Fruit fly (Drosophila melanogaster) whole organism, embryonic: ENCODE data around the gene RpL36.
A peak's percentile ranks its signal among the peaks of the same experiment; 100 is the strongest.

Experiments used
- ATbp ChIP-seq: fragments of 200-800 bp; sonication (Bioruptor generic); optimal IDR thresholded peaks from 2 replicates; lab custom pipeline; 2017; ENCODE audit warnings: missing biosample characterization, mild to moderate bottlenecking, missing genetic modification characterization, missing genetic modification reagents
- Asciz ChIP-seq: fragments of 200-800 bp; sonication (Bioruptor generic); optimal IDR thresholded peaks from 2 replicates; lab custom pipeline; 2017; ENCODE audit warnings: missing biosample characterization, mild to moderate bottlenecking, missing genetic modification characterization, missing genetic modification reagents
- CG11723 ChIP-seq: fragments of 200-800 bp; sonication (Bioruptor generic); optimal IDR thresholded peaks from 2 replicates; lab custom pipeline; 2017; ENCODE audit warnings: missing biosample characterization, mild to moderate bottlenecking, missing genetic modification characterization
- CG12104 ChIP-seq: fragments of 200-800 bp; sonication (Bioruptor generic); optimal IDR thresholded peaks from 3 replicates; lab custom pipeline; 2016; ENCODE audit warnings: missing biosample characterization, missing genetic modification characterization
- CG13894 ChIP-seq: fragments of 200-800 bp; sonication (Bioruptor generic); optimal IDR thresholded peaks from 3 replicates; lab custom pipeline; 2018; ENCODE audit warnings: missing biosample characterization, mild to moderate bottlenecking, missing genetic modification characterization, moderate library complexity
- CG14050 ChIP-seq: fragments of 200-800 bp; sonication (Bioruptor generic); IDR thresholded peaks from 3 replicates; pipeline ENCODE4 v1.3.6; 2022; ENCODE audit warnings: missing biosample characterization, missing genetic modification characterization
- CG15073 ChIP-seq: fragments of 200-800 bp; sonication (Bioruptor generic); optimal IDR thresholded peaks from 2 replicates; lab custom pipeline; 2016; ENCODE audit warnings: missing biosample characterization, missing genetic modification characterization
- CG15514 ChIP-seq: fragments of 200-800 bp; sonication (Bioruptor generic); optimal IDR thresholded peaks from 3 replicates; lab custom pipeline; 2017; ENCODE audit warnings: missing biosample characterization, missing genetic modification characterization, mild to moderate bottlenecking, moderate library complexity, missing genetic modification reagents
- CG15696 ChIP-seq: fragments of 200-800 bp; sonication (Bioruptor generic); optimal IDR thresholded peaks from 2 replicates; lab custom pipeline; 2019; ENCODE audit warnings: missing biosample characterization, mild to moderate bottlenecking, missing genetic modification characterization, moderate library complexity
- CG17359 ChIP-seq: fragments of 200-800 bp; sonication (Bioruptor generic); optimal IDR thresholded peaks from 3 replicates; lab custom pipeline; 2018; ENCODE audit warnings: missing biosample characterization, mild to moderate bottlenecking, missing genetic modification characterization, moderate library complexity
- CG18764 ChIP-seq: fragments of 200-800 bp; sonication (Bioruptor generic); optimal IDR thresholded peaks from 3 replicates; lab custom pipeline; 2016; ENCODE audit warnings: missing biosample characterization, missing genetic modification characterization
- CG2199 ChIP-seq: fragments of 200-800 bp; sonication (Bioruptor generic); IDR thresholded peaks from 3 replicates; pipeline ENCODE4 v1.3.6; 2022; ENCODE audit warnings: missing biosample characterization, missing genetic modification characterization
- CG2889 ChIP-seq: fragments of 200-800 bp; sonication (Bioruptor generic); IDR thresholded peaks from 3 replicates; pipeline ENCODE4 v1.3.6; 2022; ENCODE audit warnings: missing biosample characterization, missing genetic modification characterization
- CG30020 ChIP-seq: fragments of 200-800 bp; optimal IDR thresholded peaks from 2 replicates; lab custom pipeline; 2019; ENCODE audit warnings: missing biosample characterization, mild to moderate bottlenecking, missing genetic modification characterization, moderate library complexity
- CG30431 ChIP-seq: fragments of 200-800 bp; sonication (Bioruptor generic); optimal IDR thresholded peaks from 2 replicates; lab custom pipeline; 2017; ENCODE audit warnings: missing biosample characterization, missing genetic modification characterization
- CG3281 ChIP-seq: fragments of 200-800 bp; sonication (Bioruptor generic); optimal IDR thresholded peaks from 3 replicates; lab custom pipeline; 2017; ENCODE audit warnings: missing biosample characterization, mild to moderate bottlenecking, missing genetic modification characterization
- CG33213 ChIP-seq: fragments of 200-800 bp; sonication (Bioruptor generic); optimal IDR thresholded peaks from 3 replicates; lab custom pipeline; 2016; ENCODE audit warnings: missing biosample characterization, missing genetic modification characterization
- CG4404 ChIP-seq: fragments of 200-800 bp; sonication (Bioruptor generic); IDR thresholded peaks from 2 replicates; pipeline ENCODE4 v1.3.6; 2022; ENCODE audit warnings: missing biosample characterization, missing genetic modification characterization
- CG6254 ChIP-seq: fragments of 200-800 bp; sonication (Bioruptor generic); optimal IDR thresholded peaks from 3 replicates; lab custom pipeline; 2017; ENCODE audit warnings: mild to moderate bottlenecking, missing biosample characterization, missing genetic modification reagents, missing genetic modification characterization
- CG6272 ChIP-seq: fragments of 200-800 bp; sonication (Bioruptor generic); IDR thresholded peaks from 2 replicates; pipeline ENCODE4 v1.3.6; 2022; ENCODE audit warnings: missing biosample characterization, missing genetic modification characterization
- CG7271 ChIP-seq: fragments of 200-800 bp; sonication (Bioruptor generic); optimal IDR thresholded peaks from 2 replicates; lab custom pipeline; 2018; ENCODE audit warnings: missing biosample characterization, mild to moderate bottlenecking, missing genetic modification characterization, moderate library complexity
- CG9609 ChIP-seq: fragments of 200-800 bp; sonication (Bioruptor generic); optimal IDR thresholded peaks from 3 replicates; lab custom pipeline; 2016; ENCODE audit warnings: missing biosample characterization, missing genetic modification characterization
- CTCF ChIP-seq: fragments of 200-800 bp; sonication (Bioruptor generic); optimal IDR thresholded peaks from 2 replicates; lab custom pipeline; 2017; ENCODE audit warnings: missing biosample characterization, mild to moderate bottlenecking, missing genetic modification characterization, moderate library complexity
- CoRest ChIP-seq: fragments of 200-800 bp; sonication (Bioruptor generic); optimal IDR thresholded peaks from 3 replicates; lab custom pipeline; 2018; ENCODE audit warnings: missing biosample characterization, mild to moderate bottlenecking, missing genetic modification characterization, moderate library complexity
- Dref ChIP-seq: fragments of 200-800 bp; sonication (Bioruptor generic); IDR thresholded peaks from 2 replicates; pipeline ENCODE4 v1.3.6; 2022; ENCODE audit warnings: missing biosample characterization, missing genetic modification characterization
- Gsc ChIP-seq: fragments of 200-800 bp; sonication (Bioruptor generic); IDR thresholded peaks from 2 replicates; pipeline ENCODE4 v1.3.6; 2022; ENCODE audit warnings: missing biosample characterization, missing genetic modification characterization
- Hr51 ChIP-seq, 2 experiments: fragments of 200-800 bp; sonication (Bioruptor generic); optimal IDR thresholded peaks; 2 replicates in 1 of 2; 3 replicates in 1 of 2; lab custom pipeline; 2016 to 2018; ENCODE audit warnings: missing biosample characterization in 2 of 2, missing genetic modification characterization in 2 of 2, mild to moderate bottlenecking in 1 of 2, moderate library complexity in 1 of 2
- MESR4 ChIP-seq: fragments of 200-800 bp; sonication (Bioruptor generic); optimal IDR thresholded peaks from 2 replicates; lab custom pipeline; 2018; ENCODE audit warnings: missing biosample characterization, mild to moderate bottlenecking, missing genetic modification characterization, moderate library complexity
- Mad ChIP-seq: fragments of 200-800 bp; sonication (Bioruptor generic); optimal IDR thresholded peaks from 2 replicates; lab custom pipeline; 2016; ENCODE audit warnings: missing biosample characterization, missing genetic modification characterization
- Myb ChIP-seq: fragments of 200-800 bp; sonication (Bioruptor generic); optimal IDR thresholded peaks from 2 replicates; lab custom pipeline; 2016; ENCODE audit warnings: missing biosample characterization, missing genetic modification characterization
- Nf-YB ChIP-seq: fragments of 200-800 bp; sonication (Bioruptor generic); optimal IDR thresholded peaks from 3 replicates; lab custom pipeline; 2019; ENCODE audit warnings: missing biosample characterization, mild to moderate bottlenecking, missing genetic modification characterization, moderate library complexity
- Ptx1 ChIP-seq: fragments of 200-800 bp; sonication (Bioruptor generic); IDR thresholded peaks from 2 replicates; pipeline ENCODE4 v1.3.6; 2022; ENCODE audit warnings: missing biosample characterization, missing genetic modification characterization
- Ravus ChIP-seq: fragments of 200-800 bp; sonication (Bioruptor generic); IDR thresholded peaks from 2 replicates; pipeline ENCODE4 v1.3.6; 2022; ENCODE audit warnings: missing biosample characterization, missing genetic modification characterization
- Scr ChIP-seq: fragments of 200-800 bp; sonication (Bioruptor generic); IDR thresholded peaks from 2 replicates; pipeline ENCODE4 v1.3.6; 2022; ENCODE audit warnings: missing biosample characterization, missing genetic modification characterization; ENCODE audit not compliant: partially characterized antibody
- Six4 ChIP-seq: fragments of 200-800 bp; sonication (Bioruptor generic); optimal IDR thresholded peaks from 2 replicates; lab custom pipeline; 2016; ENCODE audit warnings: missing biosample characterization, missing genetic modification characterization
- Sry-β ChIP-seq: fragments of 200-800 bp; sonication (Bioruptor generic); optimal IDR thresholded peaks from 2 replicates; lab custom pipeline; 2018; ENCODE audit warnings: missing biosample characterization, mild to moderate bottlenecking, missing genetic modification characterization, moderate library complexity
- YL-1 ChIP-seq: fragments of 200-800 bp; sonication (Bioruptor generic); optimal IDR thresholded peaks from 3 replicates; lab custom pipeline; 2017; ENCODE audit warnings: missing biosample characterization, mild to moderate bottlenecking, missing genetic modification characterization
- ci ChIP-seq: fragments of 200-800 bp; sonication (Bioruptor generic); IDR thresholded peaks from 3 replicates; pipeline ENCODE4 v1.3.6; 2022; ENCODE audit warnings: missing biosample characterization, missing genetic modification characterization
- eyg ChIP-seq: fragments of 200-800 bp; sonication (Bioruptor generic); optimal IDR thresholded peaks from 3 replicates; lab custom pipeline; 2016; ENCODE audit warnings: missing biosample characterization, missing genetic modification characterization
- hbn ChIP-seq: fragments of 200-800 bp; sonication (Bioruptor generic); IDR thresholded peaks from 2 replicates; pipeline ENCODE4 v1.3.6; 2022; ENCODE audit warnings: missing biosample characterization, missing genetic modification characterization; ENCODE audit not compliant: partially characterized antibody
- lab ChIP-seq: fragments of 200-800 bp; sonication (Bioruptor generic); optimal IDR thresholded peaks from 3 replicates; lab custom pipeline; 2017; ENCODE audit warnings: missing biosample characterization, missing genetic modification characterization, mild to moderate bottlenecking, moderate library complexity, missing genetic modification reagents
- luna ChIP-seq: fragments of 200-800 bp; sonication (Bioruptor generic); optimal IDR thresholded peaks from 2 replicates; lab custom pipeline; 2016; ENCODE audit warnings: missing biosample characterization, missing genetic modification characterization
- otp ChIP-seq: fragments of 200-800 bp; sonication (Bioruptor generic); IDR thresholded peaks from 3 replicates; pipeline ENCODE4, ENCODE4 v1.3.6; 2022; ENCODE audit warnings: missing biosample characterization, missing genetic modification characterization
- pfk ChIP-seq: fragments of 200-800 bp; sonication (Bioruptor generic); optimal IDR thresholded peaks from 2 replicates; lab custom pipeline; 2018; ENCODE audit warnings: missing biosample characterization, mild to moderate bottlenecking, missing genetic modification characterization, moderate library complexity
- ro ChIP-seq: fragments of 200-800 bp; sonication (Bioruptor generic); IDR thresholded peaks from 2 replicates; pipeline ENCODE4 v1.3.6; 2022; ENCODE audit warnings: missing biosample characterization, missing genetic modification characterization
- run ChIP-seq: fragments of 200-800 bp; sonication (Bioruptor generic); optimal IDR thresholded peaks from 3 replicates; lab custom pipeline; 2018; ENCODE audit warnings: missing biosample characterization, mild to moderate bottlenecking, missing genetic modification characterization
- sd ChIP-seq: fragments of 200-800 bp; sonication (Bioruptor generic); optimal IDR thresholded peaks from 3 replicates; lab custom pipeline; 2018; ENCODE audit warnings: missing biosample characterization, mild to moderate bottlenecking, missing genetic modification characterization, moderate library complexity
- so ChIP-seq: fragments of 200-800 bp; sonication (Bioruptor generic); IDR thresholded peaks from 3 replicates; pipeline ENCODE4 v1.3.6; 2022; ENCODE audit warnings: missing biosample characterization, missing genetic modification characterization
- tio ChIP-seq: fragments of 200-800 bp; sonication (Bioruptor generic); optimal IDR thresholded peaks from 2 replicates; lab custom pipeline; 2017; ENCODE audit warnings: missing biosample characterization, missing genetic modification characterization, inconsistent platforms
- unpg ChIP-seq: fragments of 200-800 bp; sonication (Bioruptor generic); optimal IDR thresholded peaks from 3 replicates; lab custom pipeline; 2018; ENCODE audit warnings: missing biosample characterization, mild to moderate bottlenecking, missing genetic modification characterization, moderate library complexity
- z ChIP-seq: fragments of 200-800 bp; sonication (Bioruptor generic); IDR thresholded peaks from 3 replicates; pipeline ENCODE4 v1.3.6; 2022; ENCODE audit warnings: missing biosample characterization, missing genetic modification characterization
- zen ChIP-seq: fragments of 200-800 bp; sonication (Bioruptor generic); optimal IDR thresholded peaks from 3 replicates; lab custom pipeline; 2018; ENCODE audit warnings: missing biosample characterization, mild to moderate bottlenecking, missing genetic modification characterization, moderate library complexity

Gene RpL36

DNA sequence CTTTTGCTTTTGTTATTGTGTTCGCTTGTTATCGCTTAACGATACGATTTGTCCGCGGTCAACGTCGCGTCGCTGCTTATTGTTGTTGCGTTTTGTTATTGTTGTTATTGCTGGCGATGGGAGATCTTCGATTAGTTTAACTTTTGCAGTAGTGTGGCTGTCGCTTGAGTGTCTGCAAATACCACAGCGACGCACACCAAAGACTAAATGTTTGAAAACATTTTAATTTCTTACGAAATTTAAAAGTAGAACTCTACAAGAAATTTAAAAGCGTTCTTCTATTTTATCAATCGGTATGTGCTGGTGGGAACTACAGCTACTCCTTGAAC is 9.2 kb downstream of the RpL36 start, which contains the start of gene spdi (continued):
- TF ChIP-seq pfk (no peak), CG12104 (GFP tag; lab: Kevin White, UChicago) (no peak), sd (tag; lab: Kevin White, UChicago) (peak; percentile 58), CG4404 (GFP tag; lab: Robert Waterston, UW) (no peak), CG18764 (GFP tag; lab: Kevin White, UChicago) (no peak), otp (GFP tag; lab: Robert Waterston, UW) (no peak), eyg (no peak), CG15073 (GFP tag; lab: Kevin White, UChicago) (no peak), Asciz (GFP tag; lab: Kevin White, UChicago) (no peak), MESR4 (GFP tag; lab: Kevin White, UChicago) (peak; percentile 51), CG11723 (no peak), run (tag; lab: Kevin White, UChicago) (no peak), Nf-YB (GFP tag; lab: Kevin White, UChicago) (no peak), Scr (GFP tag; lab: Robert Waterston, UW) (peak; percentile 47), CG7271 (tag; lab: Kevin White, UChicago) (no peak), CG6272 (no peak), CG2199 (GFP tag; lab: Robert Waterston, UW) (no peak), Six4 (no peak), CG15696 (tag; lab: Kevin White, UChicago) (no peak), CG30431 (GFP tag; lab: Kevin White, UChicago) (no peak), CG14050 (GFP tag; lab: Robert Waterston, UW) (no peak), ro (GFP tag; lab: Robert Waterston, UW) (no peak), CG3281 (GFP tag; lab: Kevin White, UChicago) (no peak), Myb (GFP tag; lab: Kevin White, UChicago) (peak; percentile 58), lab (GFP tag; lab: Kevin White, UChicago) (no peak), Gsc (GFP tag; lab: Robert Waterston, UW) (no peak), Ravus (GFP tag; lab: Robert Waterston, UW) (no peak), Ptx1 (no peak), CG15514 (GFP tag; lab: Kevin White, UChicago) (peak; percentile 61), Hr51 (GFP tag; optimal IDR thresholded peaks at IDR 0.05; lab: Kevin White, UChicago) (no peak), z (GFP tag; lab: Robert Waterston, UW) (no peak), YL-1 (GFP tag; lab: Kevin White, UChicago) (no peak), unpg (no peak), CG6254 (GFP tag; lab: Kevin White, UChicago) (no peak), Sry-β (peak; percentile 28), CG9609 (GFP tag; lab: Kevin White, UChicago) (no peak), so (GFP tag; lab: Robert Waterston, UW) (no peak), ci (GFP tag; lab: Robert Waterston, UW) (peak; percentile 28; the same call in 1 of the 3 replicates), CG2889 (GFP tag; lab: Robert Waterston, UW) (no peak), Dref (GFP tag; lab: Robert Waterston, UW) (peak; percentile 68), CG13894 (tag; lab: Kevin White, UChicago) (no peak), CG30020 (tag; lab: Kevin White, UChicago) (peak; percentile 12), tio (GFP tag; lab: Kevin White, UChicago) (no peak), CoRest (tag; lab: Kevin White, UChicago) (no peak), CTCF (GFP tag; lab: Kevin White, UChicago) (peak; percentile 8), Mad (no peak), CG33213 (GFP tag; lab: Kevin White, UChicago) (no peak), hbn (GFP tag; lab: Robert Waterston, UW) (peak; percentile 49; the same call in 1 of the 2 replicates), luna (GFP tag; lab: Kevin White, UChicago) (no peak), ATbp (GFP tag; lab: Kevin White, UChicago) (no peak), zen (tag; lab: Kevin White, UChicago) (no peak), CG17359 (tag; lab: Kevin White, UChicago) (no peak)
